Worm (Caenorhabditis elegans) whole organism, mixed stage, embryonic: ENCODE measurements around the gene C04E6.5.

Experiments
- blmp-1 ChIP-seq: fragments of 150-350 bp; optimal IDR thresholded peaks from 2 replicates; lab custom pipeline; 2014; ENCODE audit warnings: missing biosample characterization, missing genetic modification characterization
- ceh-39 ChIP-seq: fragments of 150-350 bp; optimal IDR thresholded peaks from 2 replicates; lab custom pipeline; 2014; ENCODE audit warnings: missing biosample characterization, missing genetic modification characterization
- ceh-43 ChIP-seq: fragments of 200-800 bp; sonication (Bioruptor generic); optimal IDR thresholded peaks from 2 replicates; lab custom pipeline; 2018; ENCODE audit warnings: mild to moderate bottlenecking, missing genetic modification characterization, moderate library complexity, missing compliant biosample characterization
- ceh-83 ChIP-seq: fragments of 200-800 bp; sonication (Bioruptor generic); optimal IDR thresholded peaks from 2 replicates; lab custom pipeline; 2018; ENCODE audit warnings: mild to moderate bottlenecking, missing genetic modification characterization, missing compliant biosample characterization
- ces-1 ChIP-seq: fragments of 150-350 bp; optimal IDR thresholded peaks from 2 replicates; lab custom pipeline; 2014; ENCODE audit warnings: missing biosample characterization, missing genetic modification reagents, missing genetic modification characterization
- cnd-1 ChIP-seq: fragments of 200-800 bp; sonication (Bioruptor generic); optimal IDR thresholded peaks from 2 replicates; lab custom pipeline; 2018; ENCODE audit warnings: mild to moderate bottlenecking, missing genetic modification characterization, missing compliant biosample characterization
- drap-1 ChIP-seq: fragments of 200-800 bp; sonication (Bioruptor generic); optimal IDR thresholded peaks from 3 replicates; lab custom pipeline; 2018; ENCODE audit warnings: mild to moderate bottlenecking, missing genetic modification characterization, missing compliant biosample characterization
- elt-1 ChIP-seq: sonication (generic microtip); optimal IDR thresholded peaks from 2 replicates; lab custom pipeline; 2017; ENCODE audit warnings: missing genetic modification characterization, mild to moderate bottlenecking, missing compliant biosample characterization, antibody characterized with exemption, moderate library complexity, borderline replicate concordance; ENCODE audit not compliant: insufficient read depth
- flh-1 ChIP-seq: fragments of 200-800 bp; sonication (Bioruptor generic); optimal IDR thresholded peaks from 2 replicates; lab custom pipeline; 2018; ENCODE audit warnings: mild to moderate bottlenecking, missing genetic modification characterization, moderate library complexity, missing compliant biosample characterization
- hlh-1 ChIP-seq: fragments of 150-350 bp; optimal IDR thresholded peaks from 2 replicates; lab custom pipeline; 2014; ENCODE audit warnings: missing biosample characterization, missing genetic modification reagents, missing genetic modification characterization
- lin-13 ChIP-seq: fragments of 150-350 bp; optimal IDR thresholded peaks from 2 replicates; lab custom pipeline; 2014; ENCODE audit warnings: missing biosample characterization, missing genetic modification characterization
- lin-32 ChIP-seq: fragments of 200-800 bp; sonication (Bioruptor generic); optimal IDR thresholded peaks from 2 replicates; lab custom pipeline; 2018; ENCODE audit warnings: mild to moderate bottlenecking, missing genetic modification characterization, missing compliant biosample characterization
- lsy-2 ChIP-seq: fragments of 150-350 bp; optimal IDR thresholded peaks from 2 replicates; lab custom pipeline; 2014; ENCODE audit warnings: missing biosample characterization, missing genetic modification characterization
- mab-5 ChIP-seq: fragments of 150-350 bp; optimal IDR thresholded peaks from 2 replicates; lab custom pipeline; 2014; ENCODE audit warnings: missing biosample characterization, missing genetic modification characterization
- mep-1 ChIP-seq: fragments of 150-350 bp; optimal IDR thresholded peaks from 2 replicates; lab custom pipeline; 2017; ENCODE audit warnings: missing biosample characterization, missing genetic modification reagents, missing genetic modification characterization, inconsistent platforms
- mls-2 ChIP-seq: sonication (generic microtip); optimal IDR thresholded peaks from 2 replicates; lab custom pipeline; 2016; ENCODE audit warnings: mild to moderate bottlenecking, missing genetic modification characterization, moderate library complexity, missing compliant biosample characterization
- nhr-2 ChIP-seq: fragments of 150-350 bp; optimal IDR thresholded peaks from 2 replicates; lab custom pipeline; 2014; ENCODE audit warnings: missing biosample characterization, missing genetic modification characterization
- nhr-237 ChIP-seq: fragments of 150-350 bp; optimal IDR thresholded peaks from 2 replicates; lab custom pipeline; 2014; ENCODE audit warnings: missing biosample characterization, missing genetic modification characterization
- nhr-28 ChIP-seq: fragments of 150-350 bp; optimal IDR thresholded peaks from 2 replicates; lab custom pipeline; 2014; ENCODE audit warnings: missing biosample characterization, missing genetic modification characterization
- nhr-76 ChIP-seq: sonication (generic microtip); optimal IDR thresholded peaks from 2 replicates; lab custom pipeline; 2017; ENCODE audit warnings: missing biosample characterization, missing genetic modification characterization
- pha-4 ChIP-seq: fragments of 150-350 bp; optimal IDR thresholded peaks from 2 replicates; lab custom pipeline; 2018; ENCODE audit warnings: missing biosample characterization, missing genetic modification reagents, missing genetic modification characterization
- snpc-4 ChIP-seq: fragments of 150-350 bp; optimal IDR thresholded peaks from 2 replicates; lab custom pipeline; 2014; ENCODE audit warnings: missing biosample characterization, missing genetic modification characterization
- sptf-1 ChIP-seq: sonication (generic microtip); optimal IDR thresholded peaks from 2 replicates; lab custom pipeline; 2017; ENCODE audit warnings: mild to moderate bottlenecking, missing genetic modification characterization, moderate library complexity, missing compliant biosample characterization
- tbx-8 ChIP-seq: fragments of 200-800 bp; sonication (Bioruptor generic); optimal IDR thresholded peaks from 2 replicates; lab custom pipeline; 2018; ENCODE audit warnings: mild to moderate bottlenecking, missing genetic modification characterization, moderate library complexity, missing compliant biosample characterization
- unc-120 ChIP-seq: sonication (generic microtip); optimal IDR thresholded peaks from 2 replicates; lab custom pipeline; 2017; ENCODE audit warnings: missing genetic modification characterization, missing compliant biosample characterization; ENCODE audit not compliant: poor library complexity, severe bottlenecking
- unc-39 ChIP-seq: fragments of 150-350 bp; optimal IDR thresholded peaks from 2 replicates; lab custom pipeline; 2014; ENCODE audit warnings: missing biosample characterization, missing genetic modification characterization
- unc-62 ChIP-seq: fragments of 150-350 bp; optimal IDR thresholded peaks from 2 replicates; lab custom pipeline; 2014; ENCODE audit warnings: missing biosample characterization, missing genetic modification reagents, missing genetic modification characterization
- zip-8 ChIP-seq: fragments of 150-350 bp; optimal IDR thresholded peaks from 2 replicates; lab custom pipeline; 2014; ENCODE audit warnings: missing biosample characterization, missing genetic modification characterization
- ztf-11 ChIP-seq: fragments of 150-350 bp; optimal IDR thresholded peaks from 2 replicates; lab custom pipeline; 2014; ENCODE audit warnings: missing biosample characterization, missing genetic modification characterization

C04E6.5 gene

DNA sequence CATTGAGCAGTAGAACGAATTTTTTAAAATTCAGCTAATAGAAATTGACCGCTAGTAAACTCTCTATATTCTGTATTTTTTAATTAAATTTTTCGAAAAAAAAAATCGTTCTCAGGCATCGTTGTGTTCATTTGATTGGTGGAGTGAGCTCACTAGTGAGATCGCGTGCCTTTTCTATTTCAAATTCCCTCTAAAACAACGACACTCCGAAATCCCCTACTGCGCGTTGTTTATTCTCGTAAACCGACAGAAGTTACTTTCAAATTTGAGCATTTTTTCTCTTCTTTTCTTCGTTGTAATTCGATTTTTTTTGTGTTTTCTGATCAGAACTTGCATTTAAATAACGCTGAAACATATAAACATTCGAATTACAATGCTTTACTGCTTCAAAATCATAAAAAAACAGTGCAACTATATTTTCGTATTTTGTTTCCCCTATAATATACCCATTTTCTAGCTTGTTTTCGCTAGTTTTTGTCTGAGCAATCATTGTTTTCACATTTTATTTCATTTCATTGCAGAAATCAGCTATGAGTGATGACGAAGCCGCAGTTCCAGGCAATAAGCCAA lies 37.7 kb downstream of the C04E6.5 start, which contains the start of gene syf-3:
Gene syf-3 (plus strand): TSS at position 520 of the 570 bp plus-strand sequence.
- no peak for TF ChIP-seq nhr-237 (tag; lab: Kevin White, UChicago)
- no peak for TF ChIP-seq sptf-1
- no peak for TF ChIP-seq unc-39 (tag; lab: Kevin White, UChicago)
- TF ChIP-seq cnd-1 (tag; lab: Kevin White, UChicago), result no peak
- no peak for TF ChIP-seq mab-5 (tag; lab: Kevin White, UChicago)
- TF ChIP-seq lsy-2, result peak; percentile 33
- no peak for TF ChIP-seq nhr-2 (tag; lab: Kevin White, UChicago)
- TF ChIP-seq ceh-39 (tag; lab: Kevin White, UChicago), result no peak
- no peak for TF ChIP-seq unc-62 (GFP tag; lab: Kevin White, UChicago)
- TF ChIP-seq lin-13 (tag; lab: Kevin White, UChicago), result no peak
- TF ChIP-seq mls-2 (tag; lab: Kevin White, UChicago), result no peak
- no peak for TF ChIP-seq unc-120 (tag; lab: Kevin White, UChicago)
- TF ChIP-seq blmp-1, result peak; percentile 6
- no peak for TF ChIP-seq tbx-8 (GFP tag; lab: Kevin White, UChicago)
- peak; percentile 41 for TF ChIP-seq ces-1 (GFP tag; lab: Kevin White, UChicago)
- TF ChIP-seq snpc-4 (tag; lab: Kevin White, UChicago), result no peak
- peak; percentile 15 for TF ChIP-seq pha-4
- TF ChIP-seq flh-1 (GFP tag; lab: Kevin White, UChicago), result no peak
- TF ChIP-seq ztf-11 (tag; lab: Kevin White, UChicago), result no peak

DNA sequence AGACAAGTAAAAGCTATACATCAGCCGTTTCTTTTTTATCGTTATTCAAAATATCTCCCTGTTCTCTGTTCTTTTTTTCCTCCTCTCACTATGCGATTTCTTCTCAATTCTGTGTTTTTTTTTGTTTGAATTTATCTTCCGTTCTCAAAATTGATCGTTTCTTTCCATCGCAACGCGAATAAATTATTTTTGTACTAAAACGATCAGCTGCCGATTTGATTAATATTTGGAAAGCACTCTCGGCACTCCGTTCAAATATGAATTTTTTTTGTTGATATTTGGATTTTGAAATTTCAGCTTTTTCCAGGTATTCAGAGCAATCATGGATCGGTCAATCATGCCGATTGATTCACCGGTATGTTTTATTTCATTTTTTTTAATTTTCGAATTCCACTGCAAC lies 41.2 kb downstream of the C04E6.5 start, which contains the start of gene pst-1:
Gene pst-1 (plus strand): TSS at position 301 of the 400 bp plus-strand sequence.
- TF ChIP-seq unc-62 (GFP tag; lab: Kevin White, UChicago), result no peak
- TF ChIP-seq drap-1 (GFP tag; lab: Kevin White, UChicago), result no peak
- TF ChIP-seq snpc-4 (tag; lab: Kevin White, UChicago), result no peak
- TF ChIP-seq mls-2 (tag; lab: Kevin White, UChicago), result no peak
- no peak for TF ChIP-seq blmp-1
- no peak for TF ChIP-seq cnd-1 (tag; lab: Kevin White, UChicago)
- no peak for TF ChIP-seq lsy-2
- TF ChIP-seq nhr-76 (tag; lab: Kevin White, UChicago), result no peak
- TF ChIP-seq ceh-39 (tag; lab: Kevin White, UChicago), result no peak
- no peak for TF ChIP-seq nhr-2 (tag; lab: Kevin White, UChicago)
- TF ChIP-seq zip-8 (tag; lab: Kevin White, UChicago), result no peak
- no peak for TF ChIP-seq pha-4
- no peak for TF ChIP-seq mep-1
- TF ChIP-seq unc-120 (tag; lab: Kevin White, UChicago), result no peak
- TF ChIP-seq ceh-83 (GFP tag; lab: Kevin White, UChicago), result no peak
- no peak for TF ChIP-seq ceh-43 (GFP tag; lab: Kevin White, UChicago)
- TF ChIP-seq nhr-28, result no peak
- no peak for TF ChIP-seq tbx-8 (GFP tag; lab: Kevin White, UChicago)
- TF ChIP-seq lin-13 (tag; lab: Kevin White, UChicago), result no peak

DNA sequence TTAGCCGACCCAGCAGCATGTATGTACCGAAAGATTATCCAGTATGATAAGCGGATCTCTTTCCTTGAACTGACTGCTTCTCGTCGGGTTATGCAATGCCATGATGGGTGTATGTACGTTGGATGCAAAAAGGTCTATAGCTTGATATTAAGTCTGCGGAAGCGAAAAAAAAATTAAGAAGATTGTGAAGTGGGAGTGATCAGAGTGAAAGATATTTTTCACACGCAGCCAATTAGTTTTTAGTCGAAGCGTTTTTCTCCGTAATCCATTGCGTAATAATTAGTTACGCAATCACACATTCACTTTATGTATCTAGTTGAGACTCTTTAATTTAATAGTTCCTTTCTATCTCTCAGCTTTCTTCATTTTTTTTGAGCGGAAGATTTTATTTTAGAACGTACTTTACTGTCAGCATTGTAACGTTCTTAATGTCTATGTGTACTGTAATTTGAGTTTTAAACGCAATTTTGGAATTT lies 47.8 kb downstream of the C04E6.5 start:
- TF ChIP-seq elt-1 (tag; lab: Kevin White, UChicago) (peak; percentile 43), zip-8 (tag; lab: Kevin White, UChicago) (peak; percentile 99), lin-13 (tag; lab: Kevin White, UChicago) (no peak)
- TF ChIP-seq, all 35 proteins: peak for 2

DNA sequence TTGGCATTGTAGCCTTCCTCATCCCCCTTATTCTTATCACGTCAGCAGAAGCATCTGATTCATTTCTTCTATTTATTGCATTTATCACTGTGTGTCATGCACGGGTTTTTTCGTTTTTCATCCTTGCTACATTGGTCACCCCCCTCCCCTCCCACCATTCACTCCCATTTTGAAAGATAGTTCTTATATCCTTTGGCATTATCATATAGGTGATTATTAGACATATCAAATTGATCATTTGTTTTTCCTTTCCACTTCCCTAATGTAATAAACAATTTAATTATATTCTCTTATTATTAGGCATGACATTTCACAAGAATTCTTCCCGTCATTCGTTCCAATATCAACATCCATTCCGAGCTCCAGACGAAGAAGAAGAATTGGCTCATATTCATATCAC lies 49.2 kb downstream of the C04E6.5 start, which contains the start of gene M03F8.1:
Gene M03F8.1 (plus strand): TSS at position 301 of the 400 bp plus-strand sequence.
- no peak for TF ChIP-seq tbx-8 (GFP tag; lab: Kevin White, UChicago)
- no peak for TF ChIP-seq pha-4
- no peak for TF ChIP-seq ztf-11 (tag; lab: Kevin White, UChicago)
- no peak for TF ChIP-seq lin-32 (GFP tag; lab: Kevin White, UChicago)
- no peak for TF ChIP-seq ces-1 (GFP tag; lab: Kevin White, UChicago)
- no peak for TF ChIP-seq mab-5 (tag; lab: Kevin White, UChicago)
- no peak for TF ChIP-seq hlh-1 (tag; lab: Kevin White, UChicago)
- TF ChIP-seq nhr-237 (tag; lab: Kevin White, UChicago), result no peak
- no peak for TF ChIP-seq ceh-83 (GFP tag; lab: Kevin White, UChicago)
- TF ChIP-seq mep-1, result no peak
- no peak for TF ChIP-seq lin-13 (tag; lab: Kevin White, UChicago)
- no peak for TF ChIP-seq zip-8 (tag; lab: Kevin White, UChicago)
- no peak for TF ChIP-seq flh-1 (GFP tag; lab: Kevin White, UChicago)
- TF ChIP-seq, all 35 proteins: peak for 0
